Fruit fly (Drosophila melanogaster) whole organism, embryonic: ENCODE data around the gene Hs6st.

Source experiments
- Ada2b ChIP-seq: fragments of 200-800 bp; sonication (Bioruptor generic); IDR thresholded peaks from 2 replicates; pipeline ENCODE4 v1.3.6; 2022; ENCODE audit warnings: missing biosample characterization, missing genetic modification characterization
- Bgb ChIP-seq: fragments of 200-800 bp; sonication (Bioruptor generic); IDR thresholded peaks from 2 replicates; pipeline ENCODE4 v1.3.6; 2022; ENCODE audit warnings: missing biosample characterization, missing genetic modification characterization; ENCODE audit not compliant: partially characterized antibody
- Blimp-1 ChIP-seq: fragments of 200-800 bp; sonication (Bioruptor generic); optimal IDR thresholded peaks from 3 replicates; lab custom pipeline; 2018; ENCODE audit warnings: missing biosample characterization, missing genetic modification characterization, mild to moderate bottlenecking, moderate library complexity, missing genetic modification reagents
- BtbVII ChIP-seq: fragments of 200-800 bp; sonication (Bioruptor generic); optimal IDR thresholded peaks from 3 replicates; lab custom pipeline; 2017; ENCODE audit warnings: missing biosample characterization, mild to moderate bottlenecking, missing genetic modification characterization
- Bteb2 ChIP-seq: fragments of 200-800 bp; sonication (Bioruptor generic); optimal IDR thresholded peaks from 2 replicates; lab custom pipeline; 2016; ENCODE audit warnings: missing biosample characterization, missing genetic modification characterization
- CG10274 ChIP-seq: fragments of 200-800 bp; sonication (Bioruptor generic); optimal IDR thresholded peaks from 3 replicates; lab custom pipeline; 2017; ENCODE audit warnings: missing biosample characterization, mild to moderate bottlenecking, missing genetic modification characterization
- CG10565 ChIP-seq: fragments of 200-800 bp; sonication (Bioruptor generic); optimal IDR thresholded peaks from 3 replicates; lab custom pipeline; 2016; ENCODE audit warnings: missing biosample characterization, mild to moderate bottlenecking, missing genetic modification characterization
- CG11085 ChIP-seq: fragments of 200-800 bp; sonication (Bioruptor generic); IDR thresholded peaks from 2 replicates; pipeline ENCODE4 v1.3.6; 2022; ENCODE audit warnings: missing biosample characterization, missing genetic modification characterization
- CG11695 ChIP-seq: fragments of 200-800 bp; sonication (Bioruptor generic); IDR thresholded peaks from 3 replicates; pipeline ENCODE4 v1.3.6; 2022; ENCODE audit warnings: missing biosample characterization, missing genetic modification characterization
- CG11696 ChIP-seq: fragments of 200-800 bp; sonication (Bioruptor generic); IDR thresholded peaks from 2 replicates; pipeline ENCODE4 v1.3.6; 2022; ENCODE audit warnings: missing biosample characterization, missing genetic modification characterization
- CG14014 ChIP-seq: fragments of 200-800 bp; sonication (Bioruptor generic); IDR thresholded peaks from 2 replicates; pipeline ENCODE4 v1.3.6; 2022; ENCODE audit warnings: missing biosample characterization, missing genetic modification characterization
- CG17361 ChIP-seq: fragments of 200-800 bp; sonication (Bioruptor generic); IDR thresholded peaks from 3 replicates; pipeline ENCODE4 v1.3.6; 2022; ENCODE audit warnings: missing biosample characterization, missing genetic modification characterization
- CG17385 ChIP-seq: fragments of 200-800 bp; sonication (Bioruptor generic); optimal IDR thresholded peaks from 3 replicates; lab custom pipeline; 2018; ENCODE audit warnings: missing biosample characterization, mild to moderate bottlenecking, missing genetic modification characterization
- CG18011 ChIP-seq: fragments of 200-800 bp; sonication (Bioruptor generic); optimal IDR thresholded peaks from 2 replicates; lab custom pipeline; 2017; ENCODE audit warnings: missing biosample characterization, missing genetic modification characterization, mild to moderate bottlenecking, moderate library complexity, missing genotype
- CG18619 ChIP-seq: fragments of 200-800 bp; sonication (Bioruptor generic); optimal IDR thresholded peaks from 3 replicates; lab custom pipeline; 2017; ENCODE audit warnings: missing biosample characterization, mild to moderate bottlenecking, missing genetic modification characterization
- CG2678 ChIP-seq: fragments of 200-800 bp; sonication (Bioruptor generic); optimal IDR thresholded peaks from 3 replicates; lab custom pipeline; 2019; ENCODE audit warnings: missing biosample characterization, mild to moderate bottlenecking, missing genetic modification characterization, moderate library complexity
- CG2712 ChIP-seq: fragments of 200-800 bp; optimal IDR thresholded peaks from 3 replicates; lab custom pipeline; 2019; ENCODE audit warnings: missing biosample characterization, mild to moderate bottlenecking, missing genetic modification characterization, moderate library complexity
- CG4424 ChIP-seq: fragments of 200-800 bp; sonication (Bioruptor generic); optimal IDR thresholded peaks from 3 replicates; lab custom pipeline; 2016; ENCODE audit warnings: missing biosample characterization, missing genetic modification characterization
- CG6683 ChIP-seq: fragments of 200-800 bp; sonication (Bioruptor generic); optimal IDR thresholded peaks from 2 replicates; lab custom pipeline; 2017; ENCODE audit warnings: missing biosample characterization, mild to moderate bottlenecking, missing genetic modification characterization, missing genetic modification reagents
- CG8089 ChIP-seq: fragments of 200-800 bp; sonication (Bioruptor generic); optimal IDR thresholded peaks from 3 replicates; lab custom pipeline; 2016; ENCODE audit warnings: missing biosample characterization, missing genetic modification characterization
- CG8290 ChIP-seq, 3 experiments: fragments of 200-800 bp; sonication (Bioruptor generic); optimal IDR thresholded peaks; 2 replicates each; lab custom pipeline; 2016 to 2019; ENCODE audit warnings: missing biosample characterization in 3 of 3, missing genetic modification characterization in 3 of 3, mild to moderate bottlenecking in 2 of 3, moderate library complexity in 1 of 3
- CG9817 ChIP-seq: fragments of 200-800 bp; sonication (Bioruptor generic); optimal IDR thresholded peaks from 2 replicates; lab custom pipeline; 2018; ENCODE audit warnings: missing biosample characterization, mild to moderate bottlenecking, missing genetic modification characterization, moderate library complexity
- CG9932 ChIP-seq: fragments of 200-800 bp; sonication (Bioruptor generic); IDR thresholded peaks from 2 replicates; pipeline ENCODE4 v1.3.6; 2022; ENCODE audit warnings: missing biosample characterization, missing genetic modification characterization
- Dbx ChIP-seq: fragments of 200-800 bp; sonication (Bioruptor generic); IDR thresholded peaks from 3 replicates; pipeline ENCODE4 v1.3.6; 2022; ENCODE audit warnings: missing biosample characterization, missing genetic modification characterization
- Dref ChIP-seq: fragments of 200-800 bp; sonication (Bioruptor generic); IDR thresholded peaks from 2 replicates; pipeline ENCODE4 v1.3.6; 2022; ENCODE audit warnings: missing biosample characterization, missing genetic modification characterization
- Fer1 ChIP-seq: fragments of 200-800 bp; sonication (Bioruptor generic); optimal IDR thresholded peaks from 2 replicates; lab custom pipeline; 2017; ENCODE audit warnings: missing biosample characterization, mild to moderate bottlenecking, missing genetic modification characterization
- Hey ChIP-seq: fragments of 200-800 bp; sonication (Bioruptor generic); optimal IDR thresholded peaks from 3 replicates; lab custom pipeline; 2018; ENCODE audit warnings: missing biosample characterization, mild to moderate bottlenecking, missing genetic modification characterization
- Hmx ChIP-seq: fragments of 200-800 bp; sonication (Bioruptor generic); optimal IDR thresholded peaks from 2 replicates; lab custom pipeline; 2016; ENCODE audit warnings: missing biosample characterization, missing genetic modification characterization
- Hsf ChIP-seq: fragments of 200-800 bp; sonication (Bioruptor generic); optimal IDR thresholded peaks from 3 replicates; lab custom pipeline; 2016; ENCODE audit warnings: missing biosample characterization, missing genetic modification characterization
- Lpt ChIP-seq: fragments of >200 bp; optimal IDR thresholded peaks from 2 replicates; lab custom pipeline; 2018; ENCODE audit warnings: missing biosample characterization, missing genetic modification characterization
- Meics ChIP-seq: fragments of 200-800 bp; sonication (Bioruptor generic); optimal IDR thresholded peaks from 2 replicates; lab custom pipeline; 2017; ENCODE audit warnings: missing biosample characterization, mild to moderate bottlenecking, missing genetic modification characterization
- Neu2 ChIP-seq: fragments of 200-800 bp; sonication (Bioruptor generic); optimal IDR thresholded peaks from 3 replicates; lab custom pipeline; 2016; ENCODE audit warnings: missing biosample characterization, missing genetic modification characterization, borderline replicate concordance
- Nf-YB ChIP-seq: fragments of 200-800 bp; sonication (Bioruptor generic); optimal IDR thresholded peaks from 3 replicates; lab custom pipeline; 2019; ENCODE audit warnings: missing biosample characterization, mild to moderate bottlenecking, missing genetic modification characterization, moderate library complexity
- Ravus ChIP-seq: fragments of 200-800 bp; sonication (Bioruptor generic); IDR thresholded peaks from 2 replicates; pipeline ENCODE4 v1.3.6; 2022; ENCODE audit warnings: missing biosample characterization, missing genetic modification characterization
- TFAM ChIP-seq: fragments of 200-800 bp; sonication (Bioruptor generic); optimal IDR thresholded peaks from 2 replicates; lab custom pipeline; 2017; ENCODE audit warnings: missing biosample characterization, missing genetic modification characterization, inconsistent platforms
- Tbp ChIP-seq: fragments of >200 bp; optimal IDR thresholded peaks from 2 replicates; lab custom pipeline; 2018; ENCODE audit warnings: missing biosample characterization, missing genetic modification characterization
- Xbp1 ChIP-seq: fragments of 200-800 bp; sonication (Bioruptor generic); optimal IDR thresholded peaks from 3 replicates; lab custom pipeline; 2016; ENCODE audit warnings: missing biosample characterization, mild to moderate bottlenecking, missing genetic modification characterization
- ab ChIP-seq: fragments of 200-800 bp; sonication (Bioruptor generic); optimal IDR thresholded peaks from 2 replicates; lab custom pipeline; 2016; ENCODE audit warnings: missing biosample characterization, missing genetic modification characterization
- ap ChIP-seq: fragments of 200-800 bp; sonication (Bioruptor generic); IDR thresholded peaks from 2 replicates; pipeline ENCODE4 v1.3.6; 2022; ENCODE audit warnings: missing biosample characterization, missing genetic modification characterization
- crp ChIP-seq, 2 experiments: fragments of 200-800 bp; sonication (Bioruptor generic); optimal IDR thresholded peaks; 2 replicates in 1 of 2; 3 replicates in 1 of 2; lab custom pipeline; 2017; ENCODE audit warnings: missing biosample characterization in 2 of 2, missing genetic modification characterization in 2 of 2, mild to moderate bottlenecking in 1 of 2, moderate library complexity in 1 of 2
- dimm ChIP-seq: fragments of 200-800 bp; sonication (Bioruptor generic); IDR thresholded peaks from 2 replicates; pipeline ENCODE4 v1.3.6; 2022; ENCODE audit warnings: missing biosample characterization, missing genetic modification characterization
- fd96Cb ChIP-seq: fragments of 200-800 bp; sonication (Bioruptor generic); optimal IDR thresholded peaks from 2 replicates; lab custom pipeline; 2018; ENCODE audit warnings: missing biosample characterization, mild to moderate bottlenecking, missing genetic modification characterization, moderate library complexity
- ftz-f1 ChIP-seq: fragments of 200-800 bp; sonication (Bioruptor generic); optimal IDR thresholded peaks from 2 replicates; lab custom pipeline; 2016; ENCODE audit warnings: missing biosample characterization, missing genetic modification characterization
- jing ChIP-seq: fragments of 200-800 bp; sonication (Bioruptor generic); optimal IDR thresholded peaks from 2 replicates; lab custom pipeline; 2018; ENCODE audit warnings: missing biosample characterization, mild to moderate bottlenecking, missing genetic modification characterization
- luna ChIP-seq: fragments of 200-800 bp; sonication (Bioruptor generic); optimal IDR thresholded peaks from 2 replicates; lab custom pipeline; 2016; ENCODE audit warnings: missing biosample characterization, missing genetic modification characterization
- nerfin-2 ChIP-seq: fragments of 200-800 bp; sonication (Bioruptor generic); IDR thresholded peaks from 2 replicates; pipeline ENCODE4 v1.3.6; 2022; ENCODE audit warnings: missing biosample characterization, missing genetic modification characterization; ENCODE audit not compliant: partially characterized antibody
- onecut ChIP-seq: fragments of 200-800 bp; sonication (Bioruptor generic); IDR thresholded peaks from 2 replicates; pipeline ENCODE4 v1.3.6; 2022; ENCODE audit warnings: missing biosample characterization, missing genetic modification characterization
- ranshi ChIP-seq: fragments of 200-800 bp; sonication (Bioruptor generic); IDR thresholded peaks from 2 replicates; pipeline ENCODE4 v1.3.6; 2022; ENCODE audit warnings: missing biosample characterization, missing genetic modification characterization
- vvl ChIP-seq: fragments of 200-800 bp; sonication (Bioruptor generic); IDR thresholded peaks from 2 replicates; pipeline ENCODE4 v1.3.6; 2022; ENCODE audit warnings: missing biosample characterization, missing genetic modification characterization

Gene Hs6st

DNA sequence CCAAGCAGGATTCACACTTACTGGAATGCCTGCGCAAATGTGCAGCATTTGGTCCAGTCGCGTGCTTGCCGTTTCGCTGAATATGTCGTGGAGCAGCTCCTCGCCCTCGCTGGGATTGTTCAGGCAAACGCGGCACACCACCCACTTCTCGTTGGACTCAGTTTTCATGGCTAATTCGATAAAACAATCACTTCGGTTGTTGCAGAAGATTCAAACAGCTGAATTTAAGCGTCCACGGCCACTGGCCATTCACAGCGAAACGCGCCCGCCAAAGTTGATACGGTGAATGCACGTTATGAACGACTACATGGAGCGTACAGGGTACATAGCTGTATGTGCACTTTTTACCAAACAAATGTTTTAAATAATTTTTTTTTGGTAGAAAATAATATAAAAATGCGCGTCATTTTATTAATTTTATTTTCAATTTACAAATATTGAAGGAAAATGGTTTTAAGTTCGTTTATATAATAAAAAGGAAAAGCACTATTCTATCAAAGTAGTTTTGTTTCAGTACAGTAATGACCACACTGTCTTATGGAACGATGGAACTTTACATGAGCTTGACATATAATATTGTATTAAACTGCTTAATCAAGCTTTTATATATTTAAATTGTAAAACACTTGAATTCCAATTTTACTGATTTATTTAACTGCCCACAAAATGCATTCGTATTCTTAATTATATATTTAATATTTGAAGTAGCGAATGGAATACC is 22.9 kb upstream of the Hs6st start, which contains the start of gene trem (continued):
- TF ChIP-seq ab (GFP tag; lab: Kevin White, UChicago) (no peak), ap (GFP tag; lab: Robert Waterston, UW) (0 out of 2 replicates have a peak, but pooled peaks have one; percentile 31), CG17385 (GFP tag; lab: Kevin White, UChicago) (peak; percentile 68), Hsf (GFP tag; lab: Kevin White, UChicago) (peak; percentile 67), CG17361 (peak; percentile 95), Bteb2 (GFP tag; lab: Kevin White, UChicago) (peak; percentile 30), vvl (GFP tag; lab: Robert Waterston, UW) (peak; percentile 24; the same call in 1 of the 2 replicates), CG11695 (GFP tag; lab: Robert Waterston, UW) (peak; percentile 49; the same call in 1 of the 3 replicates), CG11085 (GFP tag; lab: Robert Waterston, UW) (peak; percentile 56), Lpt (GFP tag; lab: Kevin White, UChicago) (no peak), CG4424 (GFP tag; lab: Kevin White, UChicago) (peak; percentile 96), CG11696 (GFP tag; lab: Robert Waterston, UW) (no peak), Hmx (peak; percentile 27), Neu2 (GFP tag; lab: Kevin White, UChicago) (no peak), Fer1 (GFP tag; lab: Kevin White, UChicago) (peak; percentile 8), crp (GFP tag; optimal IDR thresholded peaks at IDR 0.05; lab: Kevin White, UChicago) (peak in 1 of 2 experiments; percentile 69), Meics (GFP tag; lab: Kevin White, UChicago) (peak; percentile 81), CG18619 (peak; percentile 71), Xbp1 (GFP tag; lab: Kevin White, UChicago) (peak; percentile 81), CG6683 (GFP tag; lab: Kevin White, UChicago) (peak; percentile 13), onecut (peak; percentile 29; the same call in 1 of the 2 replicates), Hey (no peak), dimm (no peak), CG2712 (tag; lab: Kevin White, UChicago) (peak; percentile 81), CG2678 (peak; percentile 83), Nf-YB (GFP tag; lab: Kevin White, UChicago) (peak; percentile 45), Blimp-1 (no peak), BtbVII (GFP tag; lab: Kevin White, UChicago) (peak; percentile 56), ftz-f1 (GFP tag; lab: Kevin White, UChicago) (no peak), Ravus (GFP tag; lab: Robert Waterston, UW) (no peak), CG14014 (peak; percentile 30; the same call in 1 of the 2 replicates), CG10565 (GFP tag; lab: Kevin White, UChicago) (no peak), fd96Cb (tag; lab: Kevin White, UChicago) (peak; percentile 59), nerfin-2 (GFP tag; lab: Robert Waterston, UW) (no peak), CG18011 (GFP tag; lab: Kevin White, UChicago) (peak; percentile 44), TFAM (no peak), Bgb (GFP tag; lab: Robert Waterston, UW) (no peak; the same call in 1 of the 2 replicates), CG9817 (tag; lab: Kevin White, UChicago) (peak; percentile 84), luna (GFP tag; lab: Kevin White, UChicago) (no peak), Tbp (GFP tag; lab: Kevin White, UChicago) (no peak), jing (peak; percentile 7), CG8089 (peak; percentile 16), CG9932 (GFP tag; lab: Robert Waterston, UW) (peak; percentile 90), CG10274 (peak; percentile 38), CG8290 (GFP tag; optimal IDR thresholded peaks at IDR 0.05; lab: Kevin White, UChicago) (peak; percentile 49), CG8290 (tag; optimal IDR thresholded peaks at IDR 0.05; lab: Kevin White, UChicago) (no peak), Dbx (GFP tag; lab: Robert Waterston, UW) (peak; percentile 50; the same call in 1 of the 3 replicates), ranshi (GFP tag; lab: Robert Waterston, UW) (peak; percentile 41; the same call in 1 of the 2 replicates), Ada2b (peak; percentile 39), Dref (0 out of 2 replicates have a peak, but pooled peaks have one; percentile 20)
